Worm (Caenorhabditis elegans) whole organism, L2 larva: ENCODE data around the gene C12D12.3.

Source experiments
- lsy-2 ChIP-seq, 2 experiments: fragments of 150-350 bp in 1 of 2; sonication (generic microtip) in 1 of 2; optimal IDR thresholded peaks; 2 replicates each; lab custom pipeline; 2014 to 2017; ENCODE audit warnings: missing biosample characterization in 2 of 2, missing genetic modification characterization in 2 of 2
- nhr-11 ChIP-seq: fragments of 150-350 bp; optimal IDR thresholded peaks from 2 replicates; lab custom pipeline; 2014; ENCODE audit warnings: missing biosample characterization, missing genetic modification characterization
- nhr-25 ChIP-seq: fragments of 150-350 bp; sonication (generic microtip); optimal IDR thresholded peaks from 3 replicates; lab custom pipeline; 2014; ENCODE audit warnings: missing biosample characterization, missing genetic modification characterization
- snpc-4 ChIP-seq: fragments of 150-350 bp; optimal IDR thresholded peaks from 2 replicates; lab custom pipeline; 2014; ENCODE audit warnings: missing biosample characterization, missing genetic modification characterization

ce11 chrX:3465785-3466184, 23.3 kb upstream of the C12D12.3 start, which contains the start of the genes ZK377.15 and sax-3:
- no peak for TF ChIP-seq nhr-25
- TF ChIP-seq lsy-2 (tag; optimal IDR thresholded peaks at IDR 0.05; lab: Kevin White, UChicago): no peak
- no peak for TF ChIP-seq snpc-4 (tag; lab: Kevin White, UChicago)
- TF ChIP-seq nhr-11 (tag; lab: Kevin White, UChicago): no peak
